Worm (Caenorhabditis elegans) whole organism, late embryonic: ENCODE results near the gene maph-1.3.
"Not testable (repeated sequence)": the region's sequence is repeated elsewhere in the genome, so short reads cannot be mapped to it uniquely, and the experiment has no call there.

Source experiments
- C08G9.2 ChIP-seq: sonication (generic microtip); optimal IDR thresholded peaks from 2 replicates; lab custom pipeline; 2016; ENCODE audit warnings: mild to moderate bottlenecking, missing genetic modification characterization, moderate library complexity, missing compliant biosample characterization
- K09A11.1 ChIP-seq: sonication (generic microtip); optimal IDR thresholded peaks from 2 replicates; lab custom pipeline; 2017; ENCODE audit warnings: antibody characterized with exemption, mild to moderate bottlenecking, missing genetic modification characterization, missing compliant biosample characterization; ENCODE audit not compliant: insufficient read depth
- ahr-1 ChIP-seq: sonication (generic microtip); optimal IDR thresholded peaks from 2 replicates; lab custom pipeline; 2016; ENCODE audit warnings: missing genetic modification characterization, missing compliant biosample characterization
- ceh-14 ChIP-seq: sonication (generic microtip); optimal IDR thresholded peaks from 2 replicates; lab custom pipeline; 2016; ENCODE audit warnings: missing genotype, missing genetic modification characterization, missing compliant biosample characterization
- ceh-24 ChIP-seq: sonication (generic microtip); optimal IDR thresholded peaks from 2 replicates; lab custom pipeline; 2016; ENCODE audit warnings: mild to moderate bottlenecking, missing genetic modification characterization, missing compliant biosample characterization
- ceh-31 ChIP-seq: sonication (generic microtip); optimal IDR thresholded peaks from 2 replicates; lab custom pipeline; 2016; ENCODE audit warnings: missing genetic modification characterization, missing compliant biosample characterization
- ceh-34 ChIP-seq: sonication (generic microtip); optimal IDR thresholded peaks from 2 replicates; lab custom pipeline; 2016; ENCODE audit warnings: mild to moderate bottlenecking, missing genetic modification characterization, missing compliant biosample characterization
- ceh-45 ChIP-seq: fragments of 200-800 bp; sonication (Bioruptor generic); IDR thresholded peaks from 2 replicates; pipeline ENCODE4 v1.3.6; 2022; ENCODE audit warnings: missing genetic modification reagents, missing genetic modification characterization, missing compliant biosample characterization
- ceh-48 ChIP-seq: sonication (generic microtip); optimal IDR thresholded peaks from 2 replicates; lab custom pipeline; 2016; ENCODE audit warnings: missing genetic modification characterization, inconsistent platforms, missing compliant biosample characterization
- ceh-6 ChIP-seq: fragments of 200-800 bp; sonication (Bioruptor generic); optimal IDR thresholded peaks from 2 replicates; lab custom pipeline; 2018; ENCODE audit warnings: mild to moderate bottlenecking, missing genetic modification characterization, missing compliant biosample characterization
- ceh-9 ChIP-seq: sonication (generic microtip); optimal IDR thresholded peaks from 2 replicates; lab custom pipeline; 2016; ENCODE audit warnings: mild to moderate bottlenecking, missing genetic modification characterization, inconsistent platforms, missing compliant biosample characterization
- che-1 ChIP-seq: sonication (generic microtip); optimal IDR thresholded peaks from 2 replicates; lab custom pipeline; 2016; ENCODE audit warnings: mild to moderate bottlenecking, missing genetic modification characterization, missing compliant biosample characterization
- dmd-4 ChIP-seq: sonication (generic microtip); optimal IDR thresholded peaks from 2 replicates; lab custom pipeline; 2016; ENCODE audit warnings: borderline replicate concordance, missing genetic modification characterization, missing compliant biosample characterization
- dve-1 ChIP-seq: sonication (generic microtip); optimal IDR thresholded peaks from 2 replicates; lab custom pipeline; 2017; ENCODE audit warnings: antibody characterized with exemption, mild to moderate bottlenecking, missing genetic modification characterization, missing compliant biosample characterization
- elt-2 ChIP-seq: sonication (generic microtip); optimal IDR thresholded peaks from 2 replicates; lab custom pipeline; 2016; ENCODE audit warnings: missing genetic modification reagents, missing genetic modification characterization, missing compliant biosample characterization
- elt-4 ChIP-seq: sonication (generic microtip); optimal IDR thresholded peaks from 2 replicates; lab custom pipeline; 2016; ENCODE audit warnings: missing genetic modification characterization, missing compliant biosample characterization
- ets-4 ChIP-seq: sonication (generic microtip); optimal IDR thresholded peaks from 2 replicates; lab custom pipeline; 2016; ENCODE audit warnings: missing genetic modification characterization, missing compliant biosample characterization
- fkh-6 ChIP-seq: sonication (generic microtip); optimal IDR thresholded peaks from 2 replicates; lab custom pipeline; 2016; ENCODE audit warnings: missing genetic modification characterization, missing compliant biosample characterization
- gmeb-2 ChIP-seq: sonication (generic microtip); optimal IDR thresholded peaks from 2 replicates; lab custom pipeline; 2016; ENCODE audit warnings: missing genetic modification characterization, inconsistent platforms, missing compliant biosample characterization
- hlh-30 ChIP-seq: sonication (generic microtip); optimal IDR thresholded peaks from 2 replicates; lab custom pipeline; 2017; ENCODE audit warnings: antibody characterized with exemption, missing genetic modification characterization, missing compliant biosample characterization; ENCODE audit not compliant: insufficient read depth
- hlh-6 ChIP-seq: sonication (generic microtip); optimal IDR thresholded peaks from 2 replicates; lab custom pipeline; 2016; ENCODE audit warnings: missing genotype, missing genetic modification characterization, missing compliant biosample characterization
- hlh-8 ChIP-seq: sonication (generic microtip); optimal IDR thresholded peaks from 2 replicates; lab custom pipeline; 2016; ENCODE audit warnings: missing genotype, missing genetic modification characterization, missing compliant biosample characterization
- lin-11 ChIP-seq: fragments of 200-800 bp; sonication (Bioruptor generic); optimal IDR thresholded peaks from 2 replicates; lab custom pipeline; 2018; ENCODE audit warnings: mild to moderate bottlenecking, missing genetic modification characterization, missing compliant biosample characterization
- mec-3 ChIP-seq: sonication (generic microtip); optimal IDR thresholded peaks from 2 replicates; lab custom pipeline; 2016; ENCODE audit warnings: borderline replicate concordance, missing genetic modification characterization, missing compliant biosample characterization
- nfya-1 ChIP-seq: sonication (generic microtip); optimal IDR thresholded peaks from 2 replicates; lab custom pipeline; 2017; ENCODE audit warnings: missing genetic modification characterization, mild to moderate bottlenecking, missing compliant biosample characterization, antibody characterized with exemption, moderate library complexity
- nhr-232 ChIP-seq: sonication (generic microtip); optimal IDR thresholded peaks from 2 replicates; lab custom pipeline; 2016; ENCODE audit warnings: missing genetic modification characterization, missing compliant biosample characterization
- odd-2 ChIP-seq: sonication (generic microtip); optimal IDR thresholded peaks from 2 replicates; lab custom pipeline; 2017; ENCODE audit warnings: antibody characterized with exemption, mild to moderate bottlenecking, missing genetic modification characterization, missing compliant biosample characterization
- pag-3 ChIP-seq: sonication (generic microtip); optimal IDR thresholded peaks from 2 replicates; lab custom pipeline; 2016; ENCODE audit warnings: missing compliant biosample characterization, missing genetic modification characterization, borderline replicate concordance
- pat-9 ChIP-seq: fragments of 200-800 bp; sonication (Bioruptor generic); optimal IDR thresholded peaks from 2 replicates; lab custom pipeline; 2018; ENCODE audit warnings: mild to moderate bottlenecking, missing genetic modification characterization, moderate library complexity, missing compliant biosample characterization
- pax-1 ChIP-seq: fragments of 150-350 bp; optimal IDR thresholded peaks from 2 replicates; lab custom pipeline; 2014; ENCODE audit warnings: missing biosample characterization, missing genetic modification characterization
- pha-4 ChIP-seq: fragments of 150-350 bp; optimal IDR thresholded peaks from 2 replicates; lab custom pipeline; 2018; ENCODE audit warnings: missing biosample characterization, missing genetic modification reagents, missing genetic modification characterization
- pros-1 ChIP-seq: fragments of 150-350 bp; optimal IDR thresholded peaks from 2 replicates; lab custom pipeline; 2014; ENCODE audit warnings: missing biosample characterization, missing genetic modification reagents, missing genetic modification characterization
- sox-2 ChIP-seq: fragments of 200-800 bp; sonication (Bioruptor generic); IDR thresholded peaks from 2 replicates; pipeline ENCODE4 v1.3.6; 2022; ENCODE audit warnings: missing genetic modification reagents, missing genetic modification characterization, missing compliant biosample characterization
- syd-9 ChIP-seq: sonication (generic microtip); optimal IDR thresholded peaks from 2 replicates; lab custom pipeline; 2016; ENCODE audit warnings: mild to moderate bottlenecking, missing genetic modification characterization, moderate library complexity, missing compliant biosample characterization
- tbx-2 ChIP-seq: sonication (generic microtip); optimal IDR thresholded peaks from 2 replicates; lab custom pipeline; 2016; ENCODE audit warnings: missing genetic modification characterization, missing compliant biosample characterization
- ttx-3 ChIP-seq: sonication (generic microtip); optimal IDR thresholded peaks from 2 replicates; lab custom pipeline; 2016; ENCODE audit warnings: missing genetic modification reagents, missing genetic modification characterization, missing compliant biosample characterization
- unc-3 ChIP-seq, 2 experiments: fragments of 200-800 bp in 1 of 2; sonication (Bioruptor generic) in 1 of 2; sonication (generic microtip) in 1 of 2; conservative IDR thresholded peaks in 1 of 2; optimal IDR thresholded peaks in 1 of 2; 2 replicates each; pipeline versions ENCODE4 v1.3.6 to Lab custom; 2016 to 2022; ENCODE audit warnings: missing compliant biosample characterization in 2 of 2, missing genetic modification characterization in 2 of 2, missing genetic modification reagents in 1 of 2
- unc-42 ChIP-seq: sonication (generic microtip); optimal IDR thresholded peaks from 2 replicates; lab custom pipeline; 2016; ENCODE audit warnings: missing genotype, missing genetic modification characterization, missing compliant biosample characterization
- ztf-16 ChIP-seq: sonication (generic microtip); optimal IDR thresholded peaks from 2 replicates; lab custom pipeline; 2017; ENCODE audit warnings: missing genetic modification characterization, missing compliant biosample characterization

The maph-1.3 gene

ce11 chrIII:3840279-3840678, 4.4 kb upstream of the maph-1.3 start, which contains the start of gene C36A4.11:
Gene C36A4.11, plus strand, starts transcription at chrIII:3840579.
- TF ChIP-seq hlh-6; pha-4 (tag; lab: Kevin White, UChicago); elt-2: not testable (repeated sequence)

ce11 chrIII:3843514-3843913, 1.2 kb upstream of the maph-1.3 start, which contains the start of gene C36A4.4:
Gene C36A4.4, minus strand, starts transcription at chrIII:3843614.
- not testable (repeated sequence) for TF ChIP-seq pros-1, odd-2, pag-3 (tag; lab: Kevin White, UChicago)

ce11 chrIII:3852030-3852579, 7.4 kb downstream of the maph-1.3 start, which contains the start of gene cyp-25A4:
Gene cyp-25A4, minus strand, starts transcription at chrIII:3852080.
- TF ChIP-seq ceh-34, result peak; percentile 3

- TF ChIP-seq ceh-45 (GFP tag; lab: Robert Waterston, UW), result 0 out of 2 replicates have a peak, but pooled peaks have one; percentile 59
- TF ChIP-seq ceh-31 (tag; lab: Kevin White, UChicago), result peak; percentile 29
Measured at ce11 chrIII:3854868-3855267, 10.2 kb downstream of the maph-1.3 start.

- peak; percentile 16 for TF ChIP-seq ceh-31 (tag; lab: Kevin White, UChicago)
- TF ChIP-seq, all 69 proteins: peak for 1; not testable (repeated sequence) for 68
Measured at ce11 chrIII:3857007-3857406, 12.3 kb downstream of the maph-1.3 start.

- TF ChIP-seq pax-1, result peak; percentile 65
- TF ChIP-seq ceh-24 (tag; lab: Kevin White, UChicago), result no peak
- no peak for TF ChIP-seq K09A11.1 (tag; lab: Kevin White, UChicago)
- TF ChIP-seq pat-9 (tag; lab: Kevin White, UChicago), result peak; percentile 8
- peak; percentile 68 for TF ChIP-seq tbx-2 (tag; lab: Kevin White, UChicago)
- TF ChIP-seq hlh-30 (tag; lab: Kevin White, UChicago), result no peak
- no peak for TF ChIP-seq lin-11 (tag; lab: Kevin White, UChicago)
- TF ChIP-seq ceh-6 (GFP tag; lab: Kevin White, UChicago), result no peak
- TF ChIP-seq unc-42 (tag; lab: Kevin White, UChicago), result peak; percentile 82
- TF ChIP-seq ets-4 (tag; lab: Kevin White, UChicago), result no peak
- TF ChIP-seq ceh-31 (tag; lab: Kevin White, UChicago), result peak; percentile 86
- TF ChIP-seq dmd-4 (tag; lab: Kevin White, UChicago), result no peak
- TF ChIP-seq dve-1 (tag; lab: Kevin White, UChicago), result peak; percentile 57
- no peak for TF ChIP-seq hlh-8
- TF ChIP-seq gmeb-2, result no peak
- TF ChIP-seq nhr-232 (tag; lab: Kevin White, UChicago), result no peak
- TF ChIP-seq fkh-6 (tag; lab: Kevin White, UChicago), result no peak
- TF ChIP-seq mec-3 (tag; lab: Kevin White, UChicago), result no peak
- TF ChIP-seq C08G9.2 (tag; lab: Kevin White, UChicago), result no peak
- no peak for TF ChIP-seq ceh-45 (GFP tag; lab: Robert Waterston, UW)
- no peak for TF ChIP-seq ahr-1 (tag; lab: Kevin White, UChicago)
- TF ChIP-seq ttx-3 (tag; lab: Kevin White, UChicago), result no peak
- TF ChIP-seq pros-1 (tag; lab: Kevin White, UChicago), result peak; percentile 77
- peak; percentile 57; the same call in 1 of the 2 replicates for TF ChIP-seq unc-3 (GFP tag; conservative IDR thresholded peaks at IDR 0.05; lab: Robert Waterston, UW)
- TF ChIP-seq unc-3 (tag; optimal IDR thresholded peaks at IDR 0.05; lab: Kevin White, UChicago), result peak; percentile 60
- TF ChIP-seq elt-4 (tag; lab: Kevin White, UChicago), result no peak
- peak; percentile 57 for TF ChIP-seq ztf-16
- no peak for TF ChIP-seq che-1 (tag; lab: Kevin White, UChicago)
- no peak for TF ChIP-seq hlh-6
- TF ChIP-seq ceh-48 (tag; lab: Kevin White, UChicago), result peak; percentile 49
- no peak for TF ChIP-seq syd-9 (tag; lab: Kevin White, UChicago)
- no peak for TF ChIP-seq ceh-9 (tag; lab: Kevin White, UChicago)
- peak; percentile 91 for TF ChIP-seq nfya-1 (tag; lab: Kevin White, UChicago)
- peak; percentile 54 for TF ChIP-seq ceh-14 (tag; lab: Kevin White, UChicago)
- no peak for TF ChIP-seq sox-2
Measured at ce11 chrIII:3862918-3863385, 18.3 kb downstream of the maph-1.3 start, which contains the start of gene brc-1. Gene brc-1, minus strand, starts transcription at chrIII:3862968.
